Worm (Caenorhabditis elegans) whole organism, L1 larva: ENCODE data around the gene C27B7.6.

Experiments used
- aha-1 ChIP-seq: fragments of 150-350 bp; optimal IDR thresholded peaks from 2 replicates; lab custom pipeline; 2014; ENCODE audit warnings: missing biosample characterization, missing genetic modification characterization
- ceh-82 ChIP-seq, 3 experiments: fragments of 150-350 bp in 1 of 3; sonication (generic microtip) in 2 of 3; optimal IDR thresholded peaks; 2 replicates each; lab custom pipeline; 2014 to 2017; ENCODE audit warnings: missing biosample characterization in 3 of 3, missing genetic modification characterization in 3 of 3
- fkh-4 ChIP-seq: sonication (generic microtip); optimal IDR thresholded peaks from 2 replicates; lab custom pipeline; 2016; ENCODE audit warnings: missing compliant biosample characterization, missing genetic modification characterization, borderline replicate concordance
- fos-1 ChIP-seq: fragments of 150-350 bp; optimal IDR thresholded peaks from 2 replicates; lab custom pipeline; 2014; ENCODE audit warnings: missing biosample characterization, missing genetic modification characterization
- jun-1 ChIP-seq: fragments of 150-350 bp; optimal IDR thresholded peaks from 2 replicates; lab custom pipeline; 2014; ENCODE audit warnings: missing biosample characterization, missing genetic modification reagents, missing genetic modification characterization
- nhr-28 ChIP-seq: fragments of 150-350 bp; optimal IDR thresholded peaks from 2 replicates; lab custom pipeline; 2014; ENCODE audit warnings: missing biosample characterization, missing genetic modification characterization
- nhr-77 ChIP-seq: fragments of 150-350 bp; optimal IDR thresholded peaks from 2 replicates; lab custom pipeline; 2014; ENCODE audit warnings: missing biosample characterization, missing genetic modification characterization
- unc-130 ChIP-seq: fragments of 150-350 bp; optimal IDR thresholded peaks from 2 replicates; lab custom pipeline; 2017; ENCODE audit warnings: missing biosample characterization, missing genetic modification characterization, inconsistent platforms
- vab-15 ChIP-seq: sonication (generic microtip); optimal IDR thresholded peaks from 2 replicates; lab custom pipeline; 2017; ENCODE audit warnings: missing genotype, mild to moderate bottlenecking, missing genetic modification characterization, missing compliant biosample characterization

ce11 chrIV:8954126-8954525, 48.0 kb upstream of the C27B7.6 start:
- no peak for TF ChIP-seq nhr-28
- no peak for TF ChIP-seq aha-1 (tag; lab: Kevin White, UChicago)
- no peak for TF ChIP-seq vab-15
- no peak for TF ChIP-seq jun-1 (tag; lab: Kevin White, UChicago)
- TF ChIP-seq ceh-82 (tag; optimal IDR thresholded peaks at IDR 0.05; lab: Kevin White, UChicago), result no peak
- TF ChIP-seq fos-1 (tag; lab: Kevin White, UChicago), result no peak
- no peak for TF ChIP-seq unc-130 (tag; lab: Kevin White, UChicago)
- TF ChIP-seq nhr-77 (tag; lab: Kevin White, UChicago), result no peak
- no peak for TF ChIP-seq fkh-4 (tag; lab: Kevin White, UChicago)
